Fruit fly (Drosophila melanogaster) whole organism, embryonic: ENCODE results near the gene rgn.

Experiments
- Abd-B ChIP-seq: fragments of 200-800 bp; sonication (Bioruptor generic); optimal IDR thresholded peaks from 2 replicates; lab custom pipeline; 2018; ENCODE audit warnings: missing biosample characterization, mild to moderate bottlenecking, missing genetic modification characterization, moderate library complexity
- BtbVII ChIP-seq: fragments of 200-800 bp; sonication (Bioruptor generic); optimal IDR thresholded peaks from 3 replicates; lab custom pipeline; 2017; ENCODE audit warnings: missing biosample characterization, mild to moderate bottlenecking, missing genetic modification characterization
- Bteb2 ChIP-seq: fragments of 200-800 bp; sonication (Bioruptor generic); optimal IDR thresholded peaks from 2 replicates; lab custom pipeline; 2016; ENCODE audit warnings: missing biosample characterization, missing genetic modification characterization
- CG10267 ChIP-seq: fragments of 200-800 bp; sonication (Bioruptor generic); optimal IDR thresholded peaks from 2 replicates; lab custom pipeline; 2018; ENCODE audit warnings: missing biosample characterization, mild to moderate bottlenecking, missing genetic modification characterization, moderate library complexity
- CG10565 ChIP-seq: fragments of 200-800 bp; sonication (Bioruptor generic); optimal IDR thresholded peaks from 3 replicates; lab custom pipeline; 2016; ENCODE audit warnings: missing biosample characterization, mild to moderate bottlenecking, missing genetic modification characterization
- CG10654 ChIP-seq: fragments of 200-800 bp; sonication (Bioruptor generic); optimal IDR thresholded peaks from 2 replicates; lab custom pipeline; 2016; ENCODE audit warnings: missing biosample characterization, missing genetic modification characterization
- CG10959 ChIP-seq: fragments of 200-800 bp; sonication (Bioruptor generic); IDR thresholded peaks from 2 replicates; pipeline ENCODE4 v1.3.6; 2022; ENCODE audit warnings: missing biosample characterization, missing genetic modification characterization
- CG11723 ChIP-seq: fragments of 200-800 bp; sonication (Bioruptor generic); optimal IDR thresholded peaks from 2 replicates; lab custom pipeline; 2017; ENCODE audit warnings: missing biosample characterization, mild to moderate bottlenecking, missing genetic modification characterization
- CG1233 ChIP-seq: fragments of 200-800 bp; sonication (Bioruptor generic); optimal IDR thresholded peaks from 4 replicates; lab custom pipeline; 2018; ENCODE audit warnings: missing biosample characterization, mild to moderate bottlenecking, missing genetic modification characterization
- CG15479 ChIP-seq: fragments of 200-800 bp; sonication (Bioruptor generic); optimal IDR thresholded peaks from 3 replicates; lab custom pipeline; 2019; ENCODE audit warnings: missing biosample characterization, mild to moderate bottlenecking, missing genetic modification characterization, moderate library complexity
- CG1603 ChIP-seq: fragments of 200-800 bp; sonication (Bioruptor generic); optimal IDR thresholded peaks from 2 replicates; lab custom pipeline; 2019; ENCODE audit warnings: missing biosample characterization, mild to moderate bottlenecking, missing genetic modification characterization, moderate library complexity
- CG17359 ChIP-seq: fragments of 200-800 bp; sonication (Bioruptor generic); optimal IDR thresholded peaks from 3 replicates; lab custom pipeline; 2018; ENCODE audit warnings: missing biosample characterization, mild to moderate bottlenecking, missing genetic modification characterization, moderate library complexity
- CG1792 ChIP-seq: fragments of 200-800 bp; sonication (Bioruptor generic); optimal IDR thresholded peaks from 2 replicates; lab custom pipeline; 2016; ENCODE audit warnings: missing biosample characterization, missing genetic modification characterization
- CG18011 ChIP-seq: fragments of 200-800 bp; sonication (Bioruptor generic); optimal IDR thresholded peaks from 2 replicates; lab custom pipeline; 2017; ENCODE audit warnings: missing biosample characterization, missing genetic modification characterization, mild to moderate bottlenecking, moderate library complexity, missing genotype
- CG18619 ChIP-seq: fragments of 200-800 bp; sonication (Bioruptor generic); optimal IDR thresholded peaks from 3 replicates; lab custom pipeline; 2017; ENCODE audit warnings: missing biosample characterization, mild to moderate bottlenecking, missing genetic modification characterization
- CG2712 ChIP-seq: fragments of 200-800 bp; optimal IDR thresholded peaks from 3 replicates; lab custom pipeline; 2019; ENCODE audit warnings: missing biosample characterization, mild to moderate bottlenecking, missing genetic modification characterization, moderate library complexity
- CG3407 ChIP-seq: fragments of 200-800 bp; sonication (Bioruptor generic); optimal IDR thresholded peaks from 2 replicates; lab custom pipeline; 2018; ENCODE audit warnings: missing biosample characterization, mild to moderate bottlenecking, missing genetic modification characterization
- CG4404 ChIP-seq: fragments of 200-800 bp; sonication (Bioruptor generic); IDR thresholded peaks from 2 replicates; pipeline ENCODE4 v1.3.6; 2022; ENCODE audit warnings: missing biosample characterization, missing genetic modification characterization
- CG5245 ChIP-seq: fragments of 200-800 bp; sonication (Bioruptor generic); optimal IDR thresholded peaks from 3 replicates; lab custom pipeline; 2016; ENCODE audit warnings: missing biosample characterization, missing genetic modification characterization
- CG6254 ChIP-seq: fragments of 200-800 bp; sonication (Bioruptor generic); optimal IDR thresholded peaks from 3 replicates; lab custom pipeline; 2017; ENCODE audit warnings: mild to moderate bottlenecking, missing biosample characterization, missing genetic modification reagents, missing genetic modification characterization
- CG6654 ChIP-seq: fragments of 200-800 bp; sonication (Bioruptor generic); optimal IDR thresholded peaks from 2 replicates; lab custom pipeline; 2017; ENCODE audit warnings: missing biosample characterization, mild to moderate bottlenecking, missing genetic modification characterization
- CG9609 ChIP-seq: fragments of 200-800 bp; sonication (Bioruptor generic); optimal IDR thresholded peaks from 3 replicates; lab custom pipeline; 2016; ENCODE audit warnings: missing biosample characterization, missing genetic modification characterization
- CG9817 ChIP-seq: fragments of 200-800 bp; sonication (Bioruptor generic); optimal IDR thresholded peaks from 2 replicates; lab custom pipeline; 2018; ENCODE audit warnings: missing biosample characterization, mild to moderate bottlenecking, missing genetic modification characterization, moderate library complexity
- Dip3 ChIP-seq: fragments of 200-800 bp; sonication (Bioruptor generic); optimal IDR thresholded peaks from 3 replicates; lab custom pipeline; 2016; ENCODE audit warnings: missing biosample characterization, missing genetic modification characterization
- Drgx ChIP-seq: fragments of 200-800 bp; sonication (Bioruptor generic); IDR thresholded peaks from 2 replicates; pipeline ENCODE4 v1.3.6; 2022; ENCODE audit warnings: missing biosample characterization, missing genetic modification characterization
- E2f1 ChIP-seq: fragments of 200-800 bp; sonication (Bioruptor generic); IDR thresholded peaks from 2 replicates; pipeline ENCODE4 v1.3.6; 2022; ENCODE audit warnings: missing biosample characterization, missing genetic modification characterization
- HLH3B ChIP-seq: fragments of 200-800 bp; sonication (Bioruptor generic); IDR thresholded peaks from 2 replicates; pipeline ENCODE4 v1.3.6; 2022; ENCODE audit warnings: missing biosample characterization, missing genetic modification characterization
- HLH4C ChIP-seq: fragments of 200-800 bp; sonication (Bioruptor generic); IDR thresholded peaks from 3 replicates; pipeline ENCODE4 v1.3.6; 2022; ENCODE audit warnings: missing biosample characterization, missing genetic modification characterization; ENCODE audit not compliant: partially characterized antibody
- HmgZ ChIP-seq: fragments of 200-800 bp; sonication (Bioruptor generic); optimal IDR thresholded peaks from 2 replicates; lab custom pipeline; 2018; ENCODE audit warnings: missing biosample characterization, mild to moderate bottlenecking, missing genetic modification characterization
- Max ChIP-seq: fragments of 200-800 bp; sonication (Bioruptor generic); optimal IDR thresholded peaks from 2 replicates; lab custom pipeline; 2016; ENCODE audit warnings: missing biosample characterization, mild to moderate bottlenecking, missing genetic modification characterization
- Poxn ChIP-seq: fragments of 200-800 bp; sonication (Bioruptor generic); IDR thresholded peaks from 2 replicates; pipeline ENCODE4 v1.3.6; 2022; ENCODE audit warnings: missing biosample characterization, missing genetic modification characterization
- Rx ChIP-seq: fragments of 200-800 bp; sonication (Bioruptor generic); IDR thresholded peaks from 2 replicates; pipeline ENCODE4 v1.3.6; 2022; ENCODE audit warnings: missing biosample characterization, missing genetic modification characterization
- YL-1 ChIP-seq: fragments of 200-800 bp; sonication (Bioruptor generic); optimal IDR thresholded peaks from 3 replicates; lab custom pipeline; 2017; ENCODE audit warnings: missing biosample characterization, mild to moderate bottlenecking, missing genetic modification characterization
- ac ChIP-seq: fragments of 200-800 bp; sonication (Bioruptor generic); optimal IDR thresholded peaks from 3 replicates; lab custom pipeline; 2017; ENCODE audit warnings: missing biosample characterization, mild to moderate bottlenecking, missing genetic modification characterization
- chif ChIP-seq, 2 experiments: fragments of 200-800 bp; sonication (Bioruptor generic); optimal IDR thresholded peaks; 3 replicates each; lab custom pipeline; 2016; ENCODE audit warnings: missing biosample characterization in 2 of 2, missing genetic modification characterization in 2 of 2
- chn ChIP-seq: fragments of 200-800 bp; sonication (Bioruptor generic); optimal IDR thresholded peaks from 2 replicates; lab custom pipeline; 2016; ENCODE audit warnings: missing biosample characterization, missing genetic modification characterization
- croc ChIP-seq: fragments of 200-800 bp; sonication (Bioruptor generic); conservative IDR thresholded peaks from 3 replicates; pipeline ENCODE4 v1.3.6; 2022; ENCODE audit warnings: missing biosample characterization, missing genetic modification characterization
- dati ChIP-seq: fragments of 200-800 bp; sonication (Bioruptor generic); IDR thresholded peaks from 2 replicates; pipeline ENCODE4 v1.3.6; 2022; ENCODE audit warnings: missing biosample characterization, missing genetic modification characterization
- disco-r ChIP-seq: fragments of 200-800 bp; sonication (Bioruptor generic); optimal IDR thresholded peaks from 2 replicates; lab custom pipeline; 2016; ENCODE audit warnings: missing biosample characterization, missing genetic modification characterization
- fd96Cb ChIP-seq: fragments of 200-800 bp; sonication (Bioruptor generic); optimal IDR thresholded peaks from 2 replicates; lab custom pipeline; 2018; ENCODE audit warnings: missing biosample characterization, mild to moderate bottlenecking, missing genetic modification characterization, moderate library complexity
- gcm ChIP-seq: fragments of 200-800 bp; sonication (Bioruptor generic); optimal IDR thresholded peaks from 2 replicates; lab custom pipeline; 2019; ENCODE audit warnings: missing biosample characterization, mild to moderate bottlenecking, missing genetic modification characterization, moderate library complexity
- grau ChIP-seq: fragments of 200-800 bp; optimal IDR thresholded peaks from 3 replicates; lab custom pipeline; 2019; ENCODE audit warnings: missing biosample characterization, mild to moderate bottlenecking, missing genetic modification characterization, moderate library complexity
- grn ChIP-seq: fragments of 200-800 bp; sonication (Bioruptor generic); optimal IDR thresholded peaks from 3 replicates; lab custom pipeline; 2017; ENCODE audit warnings: missing biosample characterization, missing genetic modification characterization
- kah ChIP-seq: fragments of 200-800 bp; sonication (Bioruptor generic); optimal IDR thresholded peaks from 2 replicates; lab custom pipeline; 2018; ENCODE audit warnings: missing biosample characterization, mild to moderate bottlenecking, missing genetic modification characterization
- lilli ChIP-seq: fragments of 200-800 bp; sonication (Bioruptor generic); optimal IDR thresholded peaks from 3 replicates; lab custom pipeline; 2016; ENCODE audit warnings: missing biosample characterization, missing genetic modification characterization
- nau ChIP-seq: fragments of 200-800 bp; sonication (Bioruptor generic); optimal IDR thresholded peaks from 3 replicates; lab custom pipeline; 2017; ENCODE audit warnings: missing biosample characterization, mild to moderate bottlenecking, missing genetic modification characterization, missing genetic modification reagents
- nom ChIP-seq: fragments of 200-800 bp; sonication (Bioruptor generic); optimal IDR thresholded peaks from 2 replicates; lab custom pipeline; 2017; ENCODE audit warnings: missing biosample characterization, missing genetic modification characterization, mild to moderate bottlenecking, moderate library complexity, missing genetic modification reagents
- oc ChIP-seq: fragments of 200-800 bp; sonication (Bioruptor generic); optimal IDR thresholded peaks from 2 replicates; lab custom pipeline; 2018; ENCODE audit warnings: missing biosample characterization, mild to moderate bottlenecking, missing genetic modification characterization, moderate library complexity
- sens-2 ChIP-seq: fragments of 200-800 bp; sonication (Bioruptor generic); IDR thresholded peaks from 2 replicates; pipeline ENCODE4 v1.3.6; 2022; ENCODE audit warnings: missing biosample characterization, missing genetic modification characterization
- tll ChIP-seq, 2 experiments: fragments of 200-800 bp in 1 of 2; fragments of >200 bp in 1 of 2; sonication (Bioruptor generic) in 1 of 2; optimal IDR thresholded peaks; 2 replicates each; lab custom pipeline; 2017 to 2019; ENCODE audit warnings: missing biosample characterization in 2 of 2, missing genetic modification characterization in 2 of 2, mild to moderate bottlenecking in 1 of 2, moderate library complexity in 1 of 2
- yki ChIP-seq: fragments of >200 bp; optimal IDR thresholded peaks from 3 replicates; lab custom pipeline; 2018

The rgn gene

dm6 chr3L:21453623-21454022 lies 71.3 kb downstream of the rgn start (continued):
- 0 out of 2 replicates have a peak, but pooled peaks have one; percentile 32 for TF ChIP-seq Drgx (GFP tag; lab: Robert Waterston, UW)
- TF ChIP-seq fd96Cb (tag; lab: Kevin White, UChicago): peak; percentile 64
- peak; percentile 1 for TF ChIP-seq disco-r
- TF ChIP-seq E2f1: peak; percentile 73
- TF ChIP-seq CG10654 (GFP tag; lab: Kevin White, UChicago): peak; percentile 24
- TF ChIP-seq gcm (GFP tag; lab: Kevin White, UChicago): peak; percentile 62
- peak; percentile 31 for TF ChIP-seq CG1233
- no peak for TF ChIP-seq CG15479 (GFP tag; lab: Kevin White, UChicago)
- TF ChIP-seq BtbVII (GFP tag; lab: Kevin White, UChicago): no peak
- peak; percentile 77 for TF ChIP-seq CG10267 (tag; lab: Kevin White, UChicago)
- TF ChIP-seq grau (tag; lab: Kevin White, UChicago): peak; percentile 60
- peak; percentile 39 for TF ChIP-seq CG17359 (tag; lab: Kevin White, UChicago)
- no peak for TF ChIP-seq Poxn (GFP tag; lab: Robert Waterston, UW)
- TF ChIP-seq chif (GFP tag; optimal IDR thresholded peaks at IDR 0.05; lab: Kevin White, UChicago): peak; percentile 38 to 75
- TF ChIP-seq CG10959 (GFP tag; lab: Robert Waterston, UW): peak; percentile 79
- no peak for TF ChIP-seq YL-1 (GFP tag; lab: Kevin White, UChicago)
- peak; percentile 45 for TF ChIP-seq lilli
- TF ChIP-seq ac (GFP tag; lab: Kevin White, UChicago): peak; percentile 76
- TF ChIP-seq HLH3B: 0 out of 2 replicates have a peak, but pooled peaks have one; percentile 12
- peak; percentile 83 for TF ChIP-seq CG1603 (tag; lab: Kevin White, UChicago)
- peak; percentile 67 for TF ChIP-seq chn (GFP tag; lab: Kevin White, UChicago)
- peak; percentile 31; the same call in 1 of the 2 replicates for TF ChIP-seq sens-2
- TF ChIP-seq Max (GFP tag; lab: Kevin White, UChicago): peak; percentile 43
- TF ChIP-seq nom (GFP tag; lab: Kevin White, UChicago): peak; percentile 8
- peak; percentile 9 for TF ChIP-seq CG18619
- no peak for TF ChIP-seq tll (GFP tag; optimal IDR thresholded peaks at IDR 0.05; lab: Kevin White, UChicago)
- TF ChIP-seq Bteb2 (GFP tag; lab: Kevin White, UChicago): no peak
- TF ChIP-seq CG5245 (GFP tag; lab: Kevin White, UChicago): peak; percentile 30
- peak; percentile 84 for TF ChIP-seq CG2712 (tag; lab: Kevin White, UChicago)
- peak; percentile 21 for TF ChIP-seq oc (tag; lab: Kevin White, UChicago)
- no peak for TF ChIP-seq Dip3 (GFP tag; lab: Kevin White, UChicago)
- TF ChIP-seq Abd-B (GFP tag; lab: Kevin White, UChicago): peak; percentile 28
- no peak for TF ChIP-seq HmgZ
- no peak for TF ChIP-seq CG1792 (GFP tag; lab: Kevin White, UChicago)
- peak; percentile 58 for TF ChIP-seq CG6254 (GFP tag; lab: Kevin White, UChicago)
- TF ChIP-seq dati (GFP tag; lab: Robert Waterston, UW): no peak
- TF ChIP-seq nau: no peak
- TF ChIP-seq kah (GFP tag; lab: Kevin White, UChicago): no peak
- peak; percentile 6 for TF ChIP-seq CG6654 (GFP tag; lab: Kevin White, UChicago)
- no peak for TF ChIP-seq CG10565 (GFP tag; lab: Kevin White, UChicago)
- peak; percentile 37 for TF ChIP-seq CG9609 (GFP tag; lab: Kevin White, UChicago)
- TF ChIP-seq yki (lab: Kevin White, UChicago): no peak
- peak; percentile 81 for TF ChIP-seq CG4404
- TF ChIP-seq Rx (GFP tag; lab: Robert Waterston, UW): peak; percentile 39
- TF ChIP-seq grn: peak; percentile 14
- peak; percentile 66 for TF ChIP-seq CG3407 (GFP tag; lab: Kevin White, UChicago)
- TF ChIP-seq CG9817 (tag; lab: Kevin White, UChicago): no peak
- TF ChIP-seq CG11723 (GFP tag; lab: Kevin White, UChicago): peak; percentile 9
- TF ChIP-seq HLH4C (GFP tag; lab: Robert Waterston, UW): no peak
- TF ChIP-seq CG18011 (GFP tag; lab: Kevin White, UChicago): no peak
- peak; percentile 84 for TF ChIP-seq croc (GFP tag; lab: Robert Waterston, UW)
